Fruit fly (Drosophila melanogaster): ENCODE results near the gene CG14260.
A peak's percentile ranks its signal among the peaks of the same experiment; 100 is the strongest.

CG14260 gene

DNA sequence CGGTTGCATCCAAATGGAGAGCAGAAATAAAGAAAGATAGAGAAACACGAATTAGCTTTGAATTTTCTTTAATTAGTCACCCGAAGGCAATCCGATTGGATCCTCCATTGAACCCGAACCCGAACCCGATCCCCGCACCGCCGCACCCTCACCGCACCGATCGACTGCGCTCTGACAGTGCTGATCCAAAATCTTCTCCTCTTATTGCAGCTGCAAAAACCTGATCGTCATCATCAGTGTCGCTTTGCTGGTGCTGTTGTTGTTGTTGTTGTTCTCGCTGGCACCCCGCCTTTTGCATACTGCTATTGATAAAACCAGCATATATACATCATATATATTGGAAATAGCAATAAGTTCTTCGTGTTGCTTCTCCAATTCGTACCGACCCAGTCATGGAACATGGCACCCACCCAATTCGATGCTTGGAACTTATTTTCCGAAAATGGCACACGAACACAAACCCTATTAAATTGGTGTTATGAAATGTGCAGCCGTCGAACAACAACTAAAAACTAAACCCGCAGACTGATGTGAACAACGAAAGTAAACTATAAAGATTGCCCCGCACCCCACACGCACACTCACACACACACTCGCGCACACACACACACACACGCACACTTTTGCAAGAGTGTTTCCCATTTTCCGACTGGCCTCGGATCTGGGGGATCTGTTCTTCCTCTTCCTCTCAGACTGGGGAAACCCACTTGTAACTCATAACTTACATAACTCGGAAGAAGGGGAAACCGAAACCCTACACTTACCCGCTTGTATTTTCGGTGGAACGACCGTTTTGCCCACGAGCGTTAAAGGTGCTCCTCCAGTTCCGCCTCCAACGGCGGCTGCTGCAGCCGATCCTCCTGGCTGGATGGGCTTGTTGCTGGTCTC is 5.4 kb downstream of the CG14260 start:
- TF ChIP-seq CG33017 (tag; optimal IDR thresholded peaks at IDR 0.05) (no peak), Mnt (GFP tag; optimal IDR thresholded peaks at IDR 0.05) (no peak), cic (GFP tag; optimal IDR thresholded peaks at IDR 0.05) (peak; percentile 13), tj (GFP tag; optimal IDR thresholded peaks at IDR 0.05) (peak; percentile 38), cnc (optimal IDR thresholded peaks at IDR 0.05) (peak in 1 of 2 experiments; percentile 36), pad (GFP tag; optimal IDR thresholded peaks at IDR 0.05) (peak; percentile 7)

DNA sequence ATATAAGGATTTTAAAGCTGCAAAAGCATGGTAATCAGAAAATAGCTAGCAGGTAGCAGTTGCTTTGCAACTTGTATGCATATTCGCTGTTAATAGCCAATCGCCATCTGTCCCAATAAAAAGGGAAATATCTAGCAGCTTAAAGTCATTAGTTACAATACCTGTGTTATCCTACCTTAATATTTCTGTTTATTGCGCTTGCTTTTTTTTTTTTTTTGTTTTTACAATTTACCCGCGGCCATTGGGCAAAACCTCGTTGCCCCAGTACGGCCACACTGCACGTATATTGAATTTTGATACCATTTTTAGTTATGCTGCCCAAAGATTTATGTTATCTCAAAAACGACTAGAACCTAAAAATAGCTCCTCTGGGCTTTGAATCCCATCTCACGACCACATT is 7.0 kb downstream of the CG14260 start:
- TF ChIP-seq CG11617 (GFP tag; optimal IDR thresholded peaks at IDR 0.05): no peak
- TF ChIP-seq Hr96 (GFP tag; optimal IDR thresholded peaks at IDR 0.05): no peak
- TF ChIP-seq cic (GFP tag; optimal IDR thresholded peaks at IDR 0.05): no peak
- no peak for TF ChIP-seq CG33017 (tag; optimal IDR thresholded peaks at IDR 0.05)
- no peak for TF ChIP-seq Clk (GFP tag; optimal IDR thresholded peaks at IDR 0.05)
- TF ChIP-seq CG7101 (tag; optimal IDR thresholded peaks at IDR 0.05): no peak
- no peak for TF ChIP-seq CG7045 (GFP tag; optimal IDR thresholded peaks at IDR 0.05)
- no peak for TF ChIP-seq cnc (optimal IDR thresholded peaks at IDR 0.05)
- no peak for TF ChIP-seq pad (GFP tag; optimal IDR thresholded peaks at IDR 0.05)
- TF ChIP-seq Mnt (GFP tag; optimal IDR thresholded peaks at IDR 0.05): no peak
- no peak for TF ChIP-seq CG1620 (GFP tag; optimal IDR thresholded peaks at IDR 0.05)
- TF ChIP-seq toe (GFP tag; optimal IDR thresholded peaks at IDR 0.05): no peak
- no peak for TF ChIP-seq CG12768 (GFP tag; optimal IDR thresholded peaks at IDR 0.05)
- no peak for TF ChIP-seq kay (GFP tag; ENCODE audit: borderline replicate concordance)

- TF ChIP-seq Crg-1 (GFP tag; optimal IDR thresholded peaks at IDR 0.05) (peak; percentile 82), ovo (GFP tag; optimal IDR thresholded peaks at IDR 0.05) (no peak), CG11617 (GFP tag; optimal IDR thresholded peaks at IDR 0.05) (peak; percentile 18), CG7101 (tag; optimal IDR thresholded peaks at IDR 0.05) (peak; percentile 65), Hr96 (GFP tag; optimal IDR thresholded peaks at IDR 0.05) (peak; percentile 71), pad (GFP tag; optimal IDR thresholded peaks at IDR 0.05) (peak; percentile 64), toe (GFP tag; optimal IDR thresholded peaks at IDR 0.05) (peak; percentile 36), kay (GFP tag; ENCODE audit: borderline replicate concordance) (no peak), CG33017 (tag; optimal IDR thresholded peaks at IDR 0.05) (peak; percentile 21), CG12768 (GFP tag; optimal IDR thresholded peaks at IDR 0.05) (peak; percentile 71), tj (GFP tag; optimal IDR thresholded peaks at IDR 0.05) (no peak), cic (GFP tag; optimal IDR thresholded peaks at IDR 0.05) (peak; percentile 33), Mnt (GFP tag; optimal IDR thresholded peaks at IDR 0.05) (peak; percentile 64), CG14711 (tag; optimal IDR thresholded peaks at IDR 0.05) (peak; percentile 80), CG5204 (GFP tag; optimal IDR thresholded peaks at IDR 0.05) (no peak), CG7045 (GFP tag; optimal IDR thresholded peaks at IDR 0.05) (peak; percentile 30), cnc (optimal IDR thresholded peaks at IDR 0.05) (no peak), bab1 (GFP tag; optimal IDR thresholded peaks at IDR 0.05) (no peak), CG1620 (GFP tag; optimal IDR thresholded peaks at IDR 0.05) (peak; percentile 86), Clk (GFP tag; optimal IDR thresholded peaks at IDR 0.05) (peak; percentile 1)
Observed at dm6 chr3R:27273118-27274062, 8.1 kb downstream of the CG14260 start, which contains the start of gene CG5934. CG5934 (plus strand) TSS chr3R:27273705.

DNA sequence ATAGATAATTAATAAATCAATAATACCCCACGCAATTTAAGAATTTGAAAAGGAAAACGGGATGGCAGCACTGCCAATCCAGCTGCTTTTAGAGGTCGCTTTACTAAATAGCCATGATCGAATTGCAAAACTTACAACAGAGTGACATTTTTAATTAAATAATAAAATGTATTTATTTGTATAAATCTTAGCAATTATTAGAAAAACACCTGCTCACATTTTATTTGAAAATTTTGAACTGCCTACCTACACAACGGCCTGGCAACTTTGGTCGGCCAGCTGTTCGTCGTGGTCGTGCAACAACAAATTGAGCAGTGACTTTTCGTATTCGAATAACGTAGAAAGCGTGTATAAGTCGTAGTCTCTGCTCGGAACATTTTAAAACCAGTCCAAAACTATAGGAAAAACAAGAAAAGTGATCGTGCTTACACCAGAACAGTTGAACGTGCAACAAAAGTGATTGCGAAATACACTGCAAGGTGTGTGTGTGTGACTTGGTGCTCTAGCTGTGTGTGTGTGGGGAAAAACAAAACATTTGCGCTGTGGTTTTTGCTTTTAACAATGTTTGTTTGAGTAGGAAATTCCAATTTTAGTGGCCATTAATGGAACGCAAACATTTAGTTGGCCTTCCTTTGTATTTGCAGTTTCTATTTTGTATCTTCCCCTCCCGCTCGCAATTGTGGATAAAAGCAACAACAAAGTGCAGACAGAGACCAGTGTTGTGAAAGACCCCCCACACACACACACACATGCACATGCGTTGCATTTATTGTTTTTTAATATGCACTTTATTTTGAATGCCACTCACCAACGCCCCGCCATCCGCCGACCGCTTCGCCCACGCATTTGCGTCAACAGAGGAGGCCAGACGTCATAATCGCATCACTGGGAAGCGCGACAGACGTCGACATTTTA is 9.5 kb downstream of the CG14260 start, which contains the start of gene CG5938:
TSS of gene CG5938 (plus strand) at position 262 of the 915 bp plus-strand sequence.
- no peak for TF ChIP-seq CG1620 (GFP tag; optimal IDR thresholded peaks at IDR 0.05)
- peak; percentile 22 for TF ChIP-seq CG7101 (tag; optimal IDR thresholded peaks at IDR 0.05)
- TF ChIP-seq Mnt (GFP tag; optimal IDR thresholded peaks at IDR 0.05): peak; percentile 40
- TF ChIP-seq ovo (GFP tag; optimal IDR thresholded peaks at IDR 0.05): peak; percentile 20
- no peak for TF ChIP-seq Crg-1 (GFP tag; optimal IDR thresholded peaks at IDR 0.05)
- peak; percentile 16 for TF ChIP-seq CG7045 (GFP tag; optimal IDR thresholded peaks at IDR 0.05)
- no peak for TF ChIP-seq CG5204 (GFP tag; optimal IDR thresholded peaks at IDR 0.05)
- TF ChIP-seq cic (GFP tag; optimal IDR thresholded peaks at IDR 0.05): peak; percentile 78
- peak; percentile 58 for TF ChIP-seq CG14711 (tag; optimal IDR thresholded peaks at IDR 0.05)
- TF ChIP-seq toe (GFP tag; optimal IDR thresholded peaks at IDR 0.05): peak; percentile 36
- peak; percentile 12 for TF ChIP-seq CG33017 (tag; optimal IDR thresholded peaks at IDR 0.05)
- peak; percentile 36 for TF ChIP-seq CG11617 (GFP tag; optimal IDR thresholded peaks at IDR 0.05)
- TF ChIP-seq Hr96 (GFP tag; optimal IDR thresholded peaks at IDR 0.05): no peak
- TF ChIP-seq CG12768 (GFP tag; optimal IDR thresholded peaks at IDR 0.05): peak; percentile 72
- TF ChIP-seq cnc (optimal IDR thresholded peaks at IDR 0.05): no peak
- TF ChIP-seq tj (GFP tag; optimal IDR thresholded peaks at IDR 0.05): peak; percentile 24
- peak; percentile 64 for TF ChIP-seq pad (GFP tag; optimal IDR thresholded peaks at IDR 0.05)
